Worm (Caenorhabditis elegans) whole organism, late embryonic: ENCODE data around the gene nhr-91.

ENCODE experiments used
- C08G9.2 ChIP-seq: sonication (generic microtip); optimal IDR thresholded peaks from 2 replicates; lab custom pipeline; 2016; ENCODE audit warnings: mild to moderate bottlenecking, missing genetic modification characterization, moderate library complexity, missing compliant biosample characterization
- C38D4.7 ChIP-seq: fragments of 200-800 bp; sonication (Bioruptor generic); optimal IDR thresholded peaks from 2 replicates; lab custom pipeline; 2018; ENCODE audit warnings: mild to moderate bottlenecking, missing genetic modification characterization, moderate library complexity, missing compliant biosample characterization
- F13H6.1 ChIP-seq: sonication (generic microtip); optimal IDR thresholded peaks from 2 replicates; lab custom pipeline; 2016; ENCODE audit warnings: missing genetic modification characterization, missing compliant biosample characterization
- Y22D7AL.16 ChIP-seq: sonication (generic microtip); optimal IDR thresholded peaks from 2 replicates; lab custom pipeline; 2016; ENCODE audit warnings: missing genetic modification characterization, missing compliant biosample characterization
- ahr-1 ChIP-seq: sonication (generic microtip); optimal IDR thresholded peaks from 2 replicates; lab custom pipeline; 2016; ENCODE audit warnings: missing genetic modification characterization, missing compliant biosample characterization
- ceh-14 ChIP-seq: sonication (generic microtip); optimal IDR thresholded peaks from 2 replicates; lab custom pipeline; 2016; ENCODE audit warnings: missing genotype, missing genetic modification characterization, missing compliant biosample characterization
- ceh-18 ChIP-seq: sonication (generic microtip); optimal IDR thresholded peaks from 2 replicates; lab custom pipeline; 2016; ENCODE audit warnings: missing genetic modification characterization, missing compliant biosample characterization
- ceh-19 ChIP-seq: fragments of 200-800 bp; sonication (Bioruptor generic); optimal IDR thresholded peaks from 2 replicates; lab custom pipeline; 2018; ENCODE audit warnings: mild to moderate bottlenecking, missing genetic modification characterization, missing compliant biosample characterization
- ceh-2 ChIP-seq: sonication (generic microtip); optimal IDR thresholded peaks from 2 replicates; lab custom pipeline; 2016; ENCODE audit warnings: missing genotype, missing genetic modification characterization, missing compliant biosample characterization
- ceh-22 ChIP-seq: sonication (generic microtip); optimal IDR thresholded peaks from 2 replicates; lab custom pipeline; 2017; ENCODE audit warnings: missing biosample characterization, missing genetic modification characterization
- ceh-24 ChIP-seq: sonication (generic microtip); optimal IDR thresholded peaks from 2 replicates; lab custom pipeline; 2016; ENCODE audit warnings: mild to moderate bottlenecking, missing genetic modification characterization, missing compliant biosample characterization
- ceh-30 ChIP-seq: fragments of 150-350 bp; optimal IDR thresholded peaks from 2 replicates; lab custom pipeline; 2014; ENCODE audit warnings: missing biosample characterization, missing genetic modification characterization
- ceh-31 ChIP-seq: sonication (generic microtip); optimal IDR thresholded peaks from 2 replicates; lab custom pipeline; 2016; ENCODE audit warnings: missing genetic modification characterization, missing compliant biosample characterization
- ceh-34 ChIP-seq: sonication (generic microtip); optimal IDR thresholded peaks from 2 replicates; lab custom pipeline; 2016; ENCODE audit warnings: mild to moderate bottlenecking, missing genetic modification characterization, missing compliant biosample characterization
- ceh-6 ChIP-seq: fragments of 200-800 bp; sonication (Bioruptor generic); optimal IDR thresholded peaks from 2 replicates; lab custom pipeline; 2018; ENCODE audit warnings: mild to moderate bottlenecking, missing genetic modification characterization, missing compliant biosample characterization
- ceh-9 ChIP-seq: sonication (generic microtip); optimal IDR thresholded peaks from 2 replicates; lab custom pipeline; 2016; ENCODE audit warnings: mild to moderate bottlenecking, missing genetic modification characterization, inconsistent platforms, missing compliant biosample characterization
- che-1 ChIP-seq: sonication (generic microtip); optimal IDR thresholded peaks from 2 replicates; lab custom pipeline; 2016; ENCODE audit warnings: mild to moderate bottlenecking, missing genetic modification characterization, missing compliant biosample characterization
- dve-1 ChIP-seq: sonication (generic microtip); optimal IDR thresholded peaks from 2 replicates; lab custom pipeline; 2017; ENCODE audit warnings: antibody characterized with exemption, mild to moderate bottlenecking, missing genetic modification characterization, missing compliant biosample characterization
- ets-4 ChIP-seq: sonication (generic microtip); optimal IDR thresholded peaks from 2 replicates; lab custom pipeline; 2016; ENCODE audit warnings: missing genetic modification characterization, missing compliant biosample characterization
- eyg-1 ChIP-seq: sonication (generic microtip); optimal IDR thresholded peaks from 2 replicates; lab custom pipeline; 2016; ENCODE audit warnings: missing genotype, missing genetic modification characterization, missing compliant biosample characterization
- fax-1 ChIP-seq: sonication (generic microtip); optimal IDR thresholded peaks from 2 replicates; lab custom pipeline; 2016; ENCODE audit warnings: missing genotype, missing genetic modification characterization, missing compliant biosample characterization
- fkh-10 ChIP-seq: fragments of 150-350 bp; optimal IDR thresholded peaks from 2 replicates; lab custom pipeline; 2014; ENCODE audit warnings: missing biosample characterization, missing genetic modification reagents, missing genetic modification characterization
- fkh-6 ChIP-seq: sonication (generic microtip); optimal IDR thresholded peaks from 2 replicates; lab custom pipeline; 2016; ENCODE audit warnings: missing genetic modification characterization, missing compliant biosample characterization
- gmeb-2 ChIP-seq: sonication (generic microtip); optimal IDR thresholded peaks from 2 replicates; lab custom pipeline; 2016; ENCODE audit warnings: missing genetic modification characterization, inconsistent platforms, missing compliant biosample characterization
- hlh-13 ChIP-seq: fragments of 200-800 bp; sonication (Bioruptor generic); optimal IDR thresholded peaks from 2 replicates; lab custom pipeline; 2018; ENCODE audit warnings: mild to moderate bottlenecking, missing genetic modification characterization, missing compliant biosample characterization
- madf-2 ChIP-seq: sonication (generic microtip); optimal IDR thresholded peaks from 2 replicates; lab custom pipeline; 2017; ENCODE audit warnings: missing genetic modification characterization, missing compliant biosample characterization
- nfya-1 ChIP-seq: sonication (generic microtip); optimal IDR thresholded peaks from 2 replicates; lab custom pipeline; 2017; ENCODE audit warnings: missing genetic modification characterization, mild to moderate bottlenecking, missing compliant biosample characterization, antibody characterized with exemption, moderate library complexity
- nhr-11 ChIP-seq: fragments of 150-350 bp; optimal IDR thresholded peaks from 2 replicates; lab custom pipeline; 2014; ENCODE audit warnings: missing biosample characterization, missing genetic modification characterization
- nhr-232 ChIP-seq: sonication (generic microtip); optimal IDR thresholded peaks from 2 replicates; lab custom pipeline; 2016; ENCODE audit warnings: missing genetic modification characterization, missing compliant biosample characterization
- odd-2 ChIP-seq: sonication (generic microtip); optimal IDR thresholded peaks from 2 replicates; lab custom pipeline; 2017; ENCODE audit warnings: antibody characterized with exemption, mild to moderate bottlenecking, missing genetic modification characterization, missing compliant biosample characterization
- pat-9 ChIP-seq: fragments of 200-800 bp; sonication (Bioruptor generic); optimal IDR thresholded peaks from 2 replicates; lab custom pipeline; 2018; ENCODE audit warnings: mild to moderate bottlenecking, missing genetic modification characterization, moderate library complexity, missing compliant biosample characterization
- pha-4 ChIP-seq: fragments of 150-350 bp; optimal IDR thresholded peaks from 2 replicates; lab custom pipeline; 2018; ENCODE audit warnings: missing biosample characterization, missing genetic modification reagents, missing genetic modification characterization
- pqm-1 ChIP-seq: sonication (generic microtip); optimal IDR thresholded peaks from 2 replicates; lab custom pipeline; 2016; ENCODE audit warnings: missing genetic modification characterization, missing compliant biosample characterization
- pros-1 ChIP-seq: fragments of 150-350 bp; optimal IDR thresholded peaks from 2 replicates; lab custom pipeline; 2014; ENCODE audit warnings: missing biosample characterization, missing genetic modification reagents, missing genetic modification characterization
- ref-2 ChIP-seq: sonication (generic microtip); optimal IDR thresholded peaks from 2 replicates; lab custom pipeline; 2016; ENCODE audit warnings: missing genetic modification characterization, missing compliant biosample characterization
- rnt-1 ChIP-seq: sonication (generic microtip); optimal IDR thresholded peaks from 2 replicates; lab custom pipeline; 2016; ENCODE audit warnings: missing genetic modification characterization, missing compliant biosample characterization
- sox-2 ChIP-seq: fragments of 200-800 bp; sonication (Bioruptor generic); IDR thresholded peaks from 2 replicates; pipeline ENCODE4 v1.3.6; 2022; ENCODE audit warnings: missing genetic modification reagents, missing genetic modification characterization, missing compliant biosample characterization
- tbx-2 ChIP-seq: sonication (generic microtip); optimal IDR thresholded peaks from 2 replicates; lab custom pipeline; 2016; ENCODE audit warnings: missing genetic modification characterization, missing compliant biosample characterization
- tbx-7 ChIP-seq: sonication (generic microtip); optimal IDR thresholded peaks from 2 replicates; lab custom pipeline; 2016; ENCODE audit warnings: missing genotype, missing genetic modification characterization, missing compliant biosample characterization
- unc-3 ChIP-seq, 2 experiments: fragments of 200-800 bp in 1 of 2; sonication (Bioruptor generic) in 1 of 2; sonication (generic microtip) in 1 of 2; conservative IDR thresholded peaks in 1 of 2; optimal IDR thresholded peaks in 1 of 2; 2 replicates each; pipeline versions ENCODE4 v1.3.6 to Lab custom; 2016 to 2022; ENCODE audit warnings: missing compliant biosample characterization in 2 of 2, missing genetic modification characterization in 2 of 2, missing genetic modification reagents in 1 of 2
- unc-42 ChIP-seq: sonication (generic microtip); optimal IDR thresholded peaks from 2 replicates; lab custom pipeline; 2016; ENCODE audit warnings: missing genotype, missing genetic modification characterization, missing compliant biosample characterization
- unc-55 ChIP-seq: sonication (generic microtip); optimal IDR thresholded peaks from 2 replicates; lab custom pipeline; 2017; ENCODE audit warnings: missing biosample characterization, missing genetic modification reagents, missing genetic modification characterization
- unc-86 ChIP-seq: sonication (generic microtip); optimal IDR thresholded peaks from 2 replicates; lab custom pipeline; 2016; ENCODE audit warnings: missing genetic modification characterization, missing compliant biosample characterization
- zip-5 ChIP-seq: sonication (generic microtip); optimal IDR thresholded peaks from 2 replicates; lab custom pipeline; 2016; ENCODE audit warnings: missing genetic modification characterization, missing compliant biosample characterization
- ztf-16 ChIP-seq: sonication (generic microtip); optimal IDR thresholded peaks from 2 replicates; lab custom pipeline; 2017; ENCODE audit warnings: missing genetic modification characterization, missing compliant biosample characterization

The nhr-91 gene

DNA sequence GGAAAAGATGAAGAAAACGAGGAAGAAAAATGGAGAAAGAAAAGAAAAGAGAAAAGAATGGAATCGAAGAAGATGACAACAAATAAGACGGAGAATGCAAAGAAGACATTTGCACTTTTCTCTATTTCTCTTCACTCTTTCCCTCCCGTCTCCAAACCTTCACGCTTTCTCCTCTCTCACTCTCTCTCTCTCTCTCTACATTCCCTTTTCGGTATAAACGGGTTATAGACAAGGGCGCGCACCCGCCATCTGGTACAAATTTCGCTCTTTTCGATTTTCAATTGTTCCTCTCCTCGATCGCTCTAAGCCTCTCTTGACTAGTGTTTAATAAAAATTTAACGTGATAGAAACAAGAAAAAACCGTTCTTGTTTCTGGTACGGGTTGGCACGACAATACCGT lies 32.4 kb upstream of the nhr-91 start:
- TF ChIP-seq nfya-1 (tag; lab: Kevin White, UChicago) = peak; percentile 68
- no peak for TF ChIP-seq tbx-7 (tag; lab: Kevin White, UChicago)
- no peak for TF ChIP-seq ets-4
- peak; percentile 43 for TF ChIP-seq ceh-34
- no peak for TF ChIP-seq pros-1
- no peak for TF ChIP-seq zip-5
- TF ChIP-seq ceh-22 (tag; lab: Kevin White, UChicago) = no peak
- no peak for TF ChIP-seq nhr-11 (tag; lab: Kevin White, UChicago)
- TF ChIP-seq unc-3 (GFP tag; conservative IDR thresholded peaks at IDR 0.05; lab: Robert Waterston, UW) = no peak
- TF ChIP-seq unc-3 (tag; optimal IDR thresholded peaks at IDR 0.05; lab: Kevin White, UChicago) = no peak
- TF ChIP-seq pat-9 (tag; lab: Kevin White, UChicago) = no peak
- no peak for TF ChIP-seq fkh-6
- no peak for TF ChIP-seq unc-86 (tag; lab: Kevin White, UChicago)
- peak; percentile 56 for TF ChIP-seq unc-55 (GFP tag; lab: Kevin White, UChicago)
- no peak for TF ChIP-seq F13H6.1
- peak; percentile 29 for TF ChIP-seq fkh-10
- TF ChIP-seq unc-42 (tag; lab: Kevin White, UChicago) = peak; percentile 97
- TF ChIP-seq rnt-1 = peak; percentile 19
- no peak for TF ChIP-seq Y22D7AL.16
- no peak for TF ChIP-seq sox-2 (GFP tag; lab: Robert Waterston, UW)
- peak; percentile 14 for TF ChIP-seq ceh-19 (GFP tag; lab: Kevin White, UChicago)
- peak; percentile 71 for TF ChIP-seq dve-1 (tag; lab: Kevin White, UChicago)
- peak; percentile 11 for TF ChIP-seq ceh-2
- no peak for TF ChIP-seq ceh-9 (tag; lab: Kevin White, UChicago)
- TF ChIP-seq eyg-1 = no peak
- TF ChIP-seq pqm-1 (tag; lab: Kevin White, UChicago) = no peak
- TF ChIP-seq che-1 (tag; lab: Kevin White, UChicago) = no peak
- TF ChIP-seq ceh-30 (tag; lab: Kevin White, UChicago) = no peak
- no peak for TF ChIP-seq ahr-1 (tag; lab: Kevin White, UChicago)
- TF ChIP-seq fax-1 (tag; lab: Kevin White, UChicago) = no peak
- TF ChIP-seq nhr-232 = no peak
- no peak for TF ChIP-seq ztf-16 (tag; lab: Kevin White, UChicago)
- peak; percentile 81 for TF ChIP-seq ceh-31 (tag; lab: Kevin White, UChicago)
- no peak for TF ChIP-seq ceh-14 (tag; lab: Kevin White, UChicago)
- no peak for TF ChIP-seq gmeb-2 (tag; lab: Kevin White, UChicago)
- TF ChIP-seq ceh-18 (tag; lab: Kevin White, UChicago) = peak; percentile 65
- TF ChIP-seq tbx-2 (tag; lab: Kevin White, UChicago) = peak; percentile 66
- no peak for TF ChIP-seq ceh-6 (GFP tag; lab: Kevin White, UChicago)
- no peak for TF ChIP-seq C38D4.7 (GFP tag; lab: Kevin White, UChicago)
- no peak for TF ChIP-seq hlh-13 (GFP tag; lab: Kevin White, UChicago)

DNA sequence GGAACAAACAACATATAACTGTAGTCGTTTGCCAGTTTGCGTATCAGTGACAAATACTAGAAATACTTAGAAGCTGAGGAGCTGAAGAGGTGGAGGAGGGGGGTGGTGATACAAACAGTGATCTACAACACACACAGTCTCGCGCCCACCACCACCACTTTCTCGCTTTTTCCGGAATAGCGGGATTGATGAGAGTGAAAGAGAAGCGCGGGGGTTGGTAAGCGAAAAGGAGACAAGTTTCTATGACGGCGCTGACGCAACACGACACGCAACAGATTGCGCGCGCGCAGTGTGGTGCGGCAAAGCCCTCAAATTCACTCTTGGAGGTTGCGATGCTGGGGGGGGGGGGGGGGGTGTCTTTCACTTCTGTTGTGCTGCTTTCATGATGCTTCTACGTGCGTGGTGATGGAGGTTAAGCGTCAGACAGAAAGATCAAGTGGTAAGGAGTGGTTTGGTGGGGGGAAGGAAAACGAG lies 31.4 kb upstream of the nhr-91 start, which contains the start of gene kin-20:
TSS of gene kin-20 (minus strand) at position 51 of the 474 bp plus-strand sequence.
- TF ChIP-seq pros-1 (no peak), C08G9.2 (no peak), ceh-31 (tag; lab: Kevin White, UChicago) (peak; percentile 31), ceh-14 (tag; lab: Kevin White, UChicago) (no peak), nfya-1 (tag; lab: Kevin White, UChicago) (peak; percentile 39), ceh-34 (peak; percentile 23), sox-2 (GFP tag; lab: Robert Waterston, UW) (no peak), dve-1 (tag; lab: Kevin White, UChicago) (no peak), ztf-16 (tag; lab: Kevin White, UChicago) (no peak), ahr-1 (tag; lab: Kevin White, UChicago) (no peak), rnt-1 (peak; percentile 10), pha-4 (tag; lab: Kevin White, UChicago) (no peak), hlh-13 (GFP tag; lab: Kevin White, UChicago) (peak; percentile 7), gmeb-2 (tag; lab: Kevin White, UChicago) (no peak), ceh-22 (tag; lab: Kevin White, UChicago) (no peak), ref-2 (tag; lab: Kevin White, UChicago) (peak; percentile 22), ets-4 (no peak), odd-2 (tag; lab: Kevin White, UChicago) (no peak), madf-2 (tag; lab: Kevin White, UChicago) (no peak), ceh-30 (tag; lab: Kevin White, UChicago) (no peak), ceh-24 (no peak)
